Fruit fly (Drosophila melanogaster): Measurements from ENCODE around the gene Sgs3.

Sgs3 gene

DNA sequence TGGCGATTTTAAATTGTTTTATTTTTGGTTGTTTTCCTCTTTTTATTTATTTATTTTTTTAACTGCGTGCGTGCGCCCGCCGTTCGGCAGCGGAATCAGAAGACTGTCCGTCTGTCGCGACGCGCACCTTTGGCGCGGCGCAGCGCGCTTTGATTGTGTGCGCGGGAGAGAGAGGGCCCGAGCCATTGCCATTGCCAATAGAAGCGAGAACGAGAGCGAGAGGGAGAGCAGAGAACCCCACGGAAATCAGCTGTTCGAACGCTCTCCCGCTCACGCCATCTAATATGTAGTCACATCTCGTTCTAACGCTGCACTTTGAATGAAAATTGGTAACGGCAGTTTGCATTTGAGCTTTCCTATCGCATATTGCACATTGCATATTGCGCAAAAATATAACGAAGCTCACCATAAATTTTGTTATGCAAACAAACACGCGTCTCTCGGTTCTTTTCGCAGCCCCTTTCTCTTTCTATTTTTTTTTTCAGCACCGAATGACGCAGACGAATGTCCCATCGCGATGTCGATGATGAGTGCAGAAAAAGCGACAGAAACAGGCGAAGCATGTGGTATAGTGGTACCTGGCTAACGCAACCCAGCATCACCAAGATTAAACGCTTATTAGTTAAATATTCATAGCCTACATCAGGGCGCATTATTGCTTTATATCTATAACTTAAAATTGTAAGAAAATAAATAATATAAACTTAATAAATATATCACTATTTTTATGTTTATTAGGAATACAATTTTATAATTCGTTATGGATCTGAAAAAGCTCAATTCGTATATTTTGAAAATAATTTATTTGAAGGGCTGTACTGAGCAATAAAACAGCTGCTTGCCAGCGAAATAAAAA, 22.6 kb downstream of the Sgs3 start (continued):
- TF ChIP-seq CG9797 (GFP tag; optimal IDR thresholded peaks at IDR 0.05) = no peak
- peak; percentile 51; the same call in 1 of the 2 replicates for TF ChIP-seq Rfx (GFP tag; IDR thresholded peaks at IDR 0.05)
- peak; percentile 7; the same call in 1 of the 2 replicates for TF ChIP-seq Drgx (GFP tag; IDR thresholded peaks at IDR 0.05)
- TF ChIP-seq CG17361 (GFP tag; IDR thresholded peaks at IDR 0.05) = 0 out of 3 replicates have a peak, but pooled peaks have one; percentile 20
- peak; percentile 7 for TF ChIP-seq stwl (tag; optimal IDR thresholded peaks at IDR 0.05)
- peak; percentile 17 for TF ChIP-seq nmo (GFP tag; optimal IDR thresholded peaks at IDR 0.05)
- peak; percentile 32; the same call in 1 of the 2 replicates for TF ChIP-seq ranshi (GFP tag; IDR thresholded peaks at IDR 0.05)

DNA sequence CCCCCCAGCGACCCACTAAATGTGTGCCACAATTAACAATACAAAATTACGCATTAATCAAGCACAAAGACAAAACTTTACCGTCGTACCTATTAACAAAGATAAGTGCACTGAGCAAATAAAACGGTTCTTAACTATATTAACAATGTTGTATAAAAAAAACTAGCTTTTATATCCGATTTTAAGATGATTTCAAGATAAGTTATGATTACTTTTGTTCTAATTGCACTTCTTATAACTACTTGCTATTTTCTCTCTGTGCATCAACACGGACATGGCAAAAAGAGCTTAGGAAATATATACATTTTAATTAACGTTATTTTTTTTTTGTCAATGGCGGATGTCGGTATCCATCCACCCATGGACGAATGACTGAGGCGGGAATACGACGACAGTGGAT, 24.1 kb downstream of the Sgs3 start:
- TF ChIP-seq CG1024 (GFP tag; IDR thresholded peaks at IDR 0.05) (peak; percentile 33; the same call in 1 of the 2 replicates), Atf-2 (GFP tag; optimal IDR thresholded peaks at IDR 0.05) (no peak), CG7357 (GFP tag; IDR thresholded peaks at IDR 0.05) (no peak), stc (GFP tag; IDR thresholded peaks at IDR 0.05) (peak; percentile 33; the same call in 1 of the 2 replicates), CG11504 (tag; optimal IDR thresholded peaks at IDR 0.05) (peak; percentile 55), twi (tag; optimal IDR thresholded peaks at IDR 0.05) (no peak), nerfin-2 (GFP tag; IDR thresholded peaks at IDR 0.05; ENCODE audit: partially characterized antibody) (no peak), CG3163 (GFP tag; optimal IDR thresholded peaks at IDR 0.05) (no peak), CG8281 (tag; optimal IDR thresholded peaks at IDR 0.05) (no peak), CG16863 (GFP tag; optimal IDR thresholded peaks at IDR 0.05) (no peak), vvl (GFP tag; IDR thresholded peaks at IDR 0.05) (peak; percentile 50), gt (GFP tag; IDR thresholded peaks at IDR 0.05) (no peak), chm (GFP tag; IDR thresholded peaks at IDR 0.05) (no peak), unpg (GFP tag; optimal IDR thresholded peaks at IDR 0.05) (peak; percentile 24), chinmo (GFP tag; IDR thresholded peaks at IDR 0.05; ENCODE audit: partially characterized antibody) (no peak), slbo (GFP tag; IDR thresholded peaks at IDR 0.05) (peak; percentile 49; the same call in 1 of the 2 replicates), fd96Cb (tag; optimal IDR thresholded peaks at IDR 0.05) (peak; percentile 17), her (GFP tag; optimal IDR thresholded peaks at IDR 0.05) (no peak), Nf-YC (tag; optimal IDR thresholded peaks at IDR 0.05) (no peak), Dll (GFP tag; IDR thresholded peaks at IDR 0.05; ENCODE audit: partially characterized antibody) (no peak), lab (GFP tag; optimal IDR thresholded peaks at IDR 0.05) (peak; percentile 37), CG33213 (GFP tag; optimal IDR thresholded peaks at IDR 0.05) (no peak), z (GFP tag; IDR thresholded peaks at IDR 0.05) (no peak), CG10979 (tag; optimal IDR thresholded peaks at IDR 0.05) (peak; percentile 41), crol (GFP tag; IDR thresholded peaks at IDR 0.05) (peak; percentile 18; the same call in 1 of the 2 replicates), dm (GFP tag; optimal IDR thresholded peaks at IDR 0.05) (no peak), CG15696 (tag; optimal IDR thresholded peaks at IDR 0.05) (no peak), YL-1 (GFP tag; optimal IDR thresholded peaks at IDR 0.05) (no peak), croc (GFP tag; conservative IDR thresholded peaks at IDR 0.05) (no peak), dan (GFP tag; IDR thresholded peaks at IDR 0.05) (no peak), E2f2 (GFP tag; IDR thresholded peaks at IDR 0.05) (peak; percentile 25; the same call in 1 of the 2 replicates), Hr51 (GFP tag; optimal IDR thresholded peaks at IDR 0.05) (peak in 1 of 2 experiments; percentile 35), Hsf (GFP tag; optimal IDR thresholded peaks at IDR 0.05) (no peak), hb (GFP tag; IDR thresholded peaks at IDR 0.05; ENCODE audit: partially characterized antibody) (no peak), CG13296 (GFP tag; optimal IDR thresholded peaks at IDR 0.05) (peak; percentile 24), bab2 (GFP tag; optimal IDR thresholded peaks at IDR 0.05) (no peak), cas (GFP tag; IDR thresholded peaks at IDR 0.05) (no peak), mld (GFP tag; IDR thresholded peaks at IDR 0.05; ENCODE audit: partially characterized antibody) (no peak), CG4424 (GFP tag; optimal IDR thresholded peaks at IDR 0.05) (peak; percentile 22), Pdp1 (GFP tag; optimal IDR thresholded peaks at IDR 0.05) (peak in 1 of 2 experiments; percentile 0)

Measured in whole organism, embryonic.